Worm (Caenorhabditis elegans): ENCODE results near the gene nhr-222.

Gene nhr-222

ce11 chrV:3554869-3555268 is 11.6 kb upstream of the nhr-222 start, which contains the start of gene grl-29:
Gene grl-29 (minus strand): TSS chrV:3555236.
- TF ChIP-seq rbr-2 (tag; optimal IDR thresholded peaks at IDR 0.05) (no peak), hlh-11 (tag; optimal IDR thresholded peaks at IDR 0.05) (no peak), egl-43 (GFP tag; IDR thresholded peaks at IDR 0.05) (peak; percentile 70), set-16 (GFP tag; IDR thresholded peaks at IDR 0.05) (peak; percentile 88; the same call in 1 of the 2 replicates)

- TF ChIP-seq nhr-28 (tag; optimal IDR thresholded peaks at IDR 0.05) (peak; percentile 79), nhr-111 (GFP tag; optimal IDR thresholded peaks at IDR 0.05) (no peak), unc-62 (GFP tag; optimal IDR thresholded peaks at IDR 0.05 in 1 of 2) (peak in 1 of 2 experiments; percentile 69), unc-62 (tag; optimal IDR thresholded peaks at IDR 0.05) (no peak), pqm-1 (tag; optimal IDR thresholded peaks at IDR 0.05) (peak; percentile 16), php-3 (GFP tag; IDR thresholded peaks at IDR 0.05) (0 out of 2 replicates have a peak, but pooled peaks have one; percentile 45)
Measured at ce11 chrV:3552740-3553469, 9.7 kb upstream of the nhr-222 start, which contains the start of gene T24A6.20. Gene T24A6.20 (plus strand): TSS chrV:3553134.

- TF ChIP-seq nhr-77 (tag; optimal IDR thresholded peaks at IDR 0.05), result no peak
- TF ChIP-seq mxl-2 (GFP tag; conservative IDR thresholded peaks at IDR 0.05), result no peak
Measured at ce11 chrV:3551765-3552164, 8.5 kb upstream of the nhr-222 start, which contains the start of gene grl-28. Gene grl-28 (minus strand): TSS chrV:3551865.

- TF ChIP-seq mdt-29 (GFP tag; IDR thresholded peaks at IDR 0.05) (no peak), vab-7 (GFP tag; IDR thresholded peaks at IDR 0.05) (no peak), spr-3 (GFP tag; optimal IDR thresholded peaks at IDR 0.05) (no peak), set-16 (GFP tag; IDR thresholded peaks at IDR 0.05) (no peak), mep-1 (tag; optimal IDR thresholded peaks at IDR 0.05) (no peak), jun-1 (tag; optimal IDR thresholded peaks at IDR 0.05) (no peak), lin-15B (tag; optimal IDR thresholded peaks at IDR 0.05) (no peak), mxl-2 (GFP tag; conservative IDR thresholded peaks at IDR 0.05) (no peak), zfp-2 (tag; optimal IDR thresholded peaks at IDR 0.05) (no peak), php-3 (GFP tag; IDR thresholded peaks at IDR 0.05) (no peak), lim-7 (GFP tag; IDR thresholded peaks at IDR 0.05) (no peak), mes-2 (tag; optimal IDR thresholded peaks at IDR 0.05; ENCODE audit: poor library complexity, severe bottlenecking) (no peak), madf-5 (GFP tag; IDR thresholded peaks at IDR 0.05) (no peak), lin-39 (tag; optimal IDR thresholded peaks at IDR 0.05) (no peak), lir-3 (tag; optimal IDR thresholded peaks at IDR 0.05) (no peak)
Measured at ce11 chrV:3549553-3549952, 6.3 kb upstream of the nhr-222 start, which contains the start of gene sri-21. Gene sri-21 (plus strand): TSS chrV:3549853.

ce11 chrV:3548798-3549197 is 5.6 kb upstream of the nhr-222 start, which contains the start of gene srw-130:
Gene srw-130 (minus strand): TSS chrV:3548898.
- TF ChIP-seq daf-8 (GFP tag; IDR thresholded peaks at IDR 0.05) (no peak), hlh-30 (tag; optimal IDR thresholded peaks at IDR 0.05; ENCODE audit: insufficient read depth) (no peak), nhr-11 (tag; optimal IDR thresholded peaks at IDR 0.05) (no peak), cey-2 (tag; optimal IDR thresholded peaks at IDR 0.05; ENCODE audit: borderline replicate concordance, insufficient read depth) (no peak), mxl-3 (GFP tag; optimal IDR thresholded peaks at IDR 0.05) (no peak), zfp-3 (GFP tag; conservative IDR thresholded peaks at IDR 0.05) (no peak), lin-29 (GFP tag; IDR thresholded peaks at IDR 0.05) (no peak), nhr-76 (tag; optimal IDR thresholded peaks at IDR 0.05) (no peak)

Measured in whole organism, L4 larva.